Worm (Caenorhabditis elegans): ENCODE data around the gene C47E8.11.

DNA sequence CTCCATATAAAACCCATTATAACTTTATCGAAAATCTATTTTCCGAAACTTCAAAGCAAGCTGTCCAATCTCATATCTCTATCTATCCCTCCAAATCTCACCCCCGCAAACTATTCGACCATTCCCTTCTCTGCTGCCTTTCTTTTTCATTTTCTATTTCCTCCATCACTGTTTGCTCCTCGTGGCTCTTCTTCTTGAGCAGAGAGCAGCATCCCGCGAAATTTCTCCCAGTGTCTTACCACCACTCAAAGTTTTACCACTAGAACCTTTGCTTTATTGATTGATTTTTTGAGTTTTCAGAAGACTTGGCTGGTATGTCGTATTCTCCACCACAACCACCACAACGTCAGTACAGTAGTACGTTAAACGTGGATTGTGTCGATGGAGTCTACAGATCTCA lies 40.9 kb downstream of the C47E8.11 start, which contains the start of gene oig-3:
- TF ChIP-seq pha-4 (tag; optimal IDR thresholded peaks at IDR 0.05) (no peak), nhr-11 (tag; optimal IDR thresholded peaks at IDR 0.05) (no peak), pros-1 (tag; optimal IDR thresholded peaks at IDR 0.05) (no peak), tbx-7 (tag; optimal IDR thresholded peaks at IDR 0.05) (no peak)

Data from whole organism, late embryonic.